Worm (Caenorhabditis elegans) whole organism, midembryonic: ENCODE results near the gene larp-1.
"Not testable (repeated sequence)": the region's sequence is repeated elsewhere in the genome, so short reads cannot be mapped to it uniquely, and the experiment has no call there.

Source experiments
- T22C8.4 ChIP-seq: fragments of 200-800 bp; sonication (Bioruptor generic); IDR thresholded peaks from 2 replicates; pipeline ENCODE4 v1.3.6; 2022; ENCODE audit warnings: missing genetic modification characterization, missing compliant biosample characterization
- cog-1 ChIP-seq: sonication (generic microtip); optimal IDR thresholded peaks from 2 replicates; lab custom pipeline; 2016; ENCODE audit warnings: missing genetic modification characterization, missing compliant biosample characterization
- flt-1 ChIP-seq: fragments of 200-800 bp; sonication (Bioruptor generic); IDR thresholded peaks from 2 replicates; pipeline ENCODE4 v1.3.6; 2022; ENCODE audit warnings: missing genetic modification characterization, missing compliant biosample characterization
- klf-2 ChIP-seq: fragments of 200-800 bp; sonication (Bioruptor generic); conservative IDR thresholded peaks from 2 replicates; pipeline ENCODE4 v1.3.6; 2022; ENCODE audit warnings: missing genetic modification reagents, missing genetic modification characterization, missing compliant biosample characterization
- med-1 ChIP-seq: sonication (generic microtip); optimal IDR thresholded peaks from 2 replicates; lab custom pipeline; 2017; ENCODE audit warnings: missing genetic modification characterization, mild to moderate bottlenecking, missing compliant biosample characterization, antibody characterized with exemption, missing genetic modification reagents; ENCODE audit not compliant: insufficient read depth
- ref-1 ChIP-seq: fragments of 200-800 bp; sonication (Bioruptor generic); conservative IDR thresholded peaks from 2 replicates; pipeline ENCODE4 v1.3.6; 2022; ENCODE audit warnings: missing genetic modification reagents, missing genetic modification characterization, missing compliant biosample characterization
- tab-1 ChIP-seq: fragments of 200-800 bp; sonication (Bioruptor generic); IDR thresholded peaks from 2 replicates; pipeline ENCODE4 v1.3.6; 2022; ENCODE audit warnings: missing genetic modification characterization, missing compliant biosample characterization
- ztf-23 ChIP-seq: fragments of 200-800 bp; sonication (Bioruptor generic); IDR thresholded peaks from 2 replicates; pipeline ENCODE4 v1.3.6; 2022; ENCODE audit warnings: missing genetic modification reagents, missing genetic modification characterization, missing compliant biosample characterization
- ztf-29 ChIP-seq: fragments of 200-800 bp; sonication (Bioruptor generic); IDR thresholded peaks from 2 replicates; pipeline ENCODE4 v1.3.6; 2022; ENCODE audit warnings: missing genetic modification reagents, missing genetic modification characterization, missing compliant biosample characterization

Gene larp-1

DNA sequence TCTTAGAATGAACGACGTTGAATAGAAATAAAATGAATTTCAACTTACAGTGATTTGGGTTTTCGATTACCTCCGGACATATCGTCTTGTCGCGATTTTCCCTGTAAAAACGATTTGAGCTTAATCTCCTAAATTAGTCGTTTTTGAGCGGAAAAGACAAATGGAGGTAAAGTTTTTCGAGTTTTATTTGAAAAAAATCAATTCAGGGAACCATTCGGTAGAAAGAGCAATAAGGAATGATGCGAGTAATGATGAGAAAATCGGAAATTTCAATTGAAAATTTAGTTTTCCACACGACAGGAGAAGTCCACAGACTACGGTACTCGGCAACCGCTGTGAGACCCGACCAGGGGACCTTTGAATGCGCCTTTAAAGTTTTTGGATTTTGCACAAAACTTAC lies 15.2 kb downstream of the larp-1 start, which contains the start of gene R144.10:
R144.10 (minus strand) TSS at position 101 of the 400 bp plus-strand sequence.
- TF ChIP-seq ztf-29 (GFP tag; lab: Robert Waterston, UW) (no peak), tab-1 (GFP tag; lab: Robert Waterston, UW) (no peak), cog-1 (no peak), ztf-23 (GFP tag; lab: Robert Waterston, UW) (no peak), T22C8.4 (GFP tag; lab: Robert Waterston, UW) (no peak), ref-1 (GFP tag; lab: Robert Waterston, UW) (no peak), flt-1 (GFP tag; lab: Robert Waterston, UW) (no peak), klf-2 (GFP tag; lab: Robert Waterston, UW) (no peak), med-1 (no peak)

DNA sequence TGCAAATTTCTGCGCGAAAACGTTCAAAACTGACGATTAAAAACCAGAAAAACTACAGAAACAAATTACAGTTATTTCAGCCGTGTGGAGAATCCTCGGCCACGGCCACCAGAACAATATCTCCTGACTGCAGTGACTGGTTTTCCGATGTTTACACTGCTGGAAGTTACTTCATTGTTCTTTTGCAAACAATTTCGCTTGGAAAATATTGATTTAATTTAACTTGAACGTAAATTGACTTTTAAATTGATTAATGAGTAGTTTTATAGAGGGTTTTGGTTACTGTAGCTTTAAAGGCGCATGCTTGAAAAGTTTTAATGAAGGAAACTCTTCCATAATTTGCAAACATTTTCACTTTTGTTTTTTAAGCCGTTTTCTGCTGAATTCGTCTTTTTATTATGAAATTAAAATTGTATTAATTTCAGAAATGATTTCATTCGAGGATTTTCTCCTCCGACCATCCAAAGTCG lies 18.5 kb downstream of the larp-1 start, which contains the start of gene smcr-8:
smcr-8 (plus strand) TSS at position 420 of the 470 bp plus-strand sequence.
- no peak for TF ChIP-seq flt-1 (GFP tag; lab: Robert Waterston, UW)
- TF ChIP-seq cog-1 = no peak
- no peak for TF ChIP-seq ztf-23 (GFP tag; lab: Robert Waterston, UW)
- no peak for TF ChIP-seq tab-1 (GFP tag; lab: Robert Waterston, UW)
- TF ChIP-seq med-1 = no peak
- TF ChIP-seq ztf-29 (GFP tag; lab: Robert Waterston, UW) = no peak
- no peak for TF ChIP-seq ref-1 (GFP tag; lab: Robert Waterston, UW)
- TF ChIP-seq T22C8.4 (GFP tag; lab: Robert Waterston, UW) = no peak
- TF ChIP-seq klf-2 (GFP tag; lab: Robert Waterston, UW) = no peak

DNA sequence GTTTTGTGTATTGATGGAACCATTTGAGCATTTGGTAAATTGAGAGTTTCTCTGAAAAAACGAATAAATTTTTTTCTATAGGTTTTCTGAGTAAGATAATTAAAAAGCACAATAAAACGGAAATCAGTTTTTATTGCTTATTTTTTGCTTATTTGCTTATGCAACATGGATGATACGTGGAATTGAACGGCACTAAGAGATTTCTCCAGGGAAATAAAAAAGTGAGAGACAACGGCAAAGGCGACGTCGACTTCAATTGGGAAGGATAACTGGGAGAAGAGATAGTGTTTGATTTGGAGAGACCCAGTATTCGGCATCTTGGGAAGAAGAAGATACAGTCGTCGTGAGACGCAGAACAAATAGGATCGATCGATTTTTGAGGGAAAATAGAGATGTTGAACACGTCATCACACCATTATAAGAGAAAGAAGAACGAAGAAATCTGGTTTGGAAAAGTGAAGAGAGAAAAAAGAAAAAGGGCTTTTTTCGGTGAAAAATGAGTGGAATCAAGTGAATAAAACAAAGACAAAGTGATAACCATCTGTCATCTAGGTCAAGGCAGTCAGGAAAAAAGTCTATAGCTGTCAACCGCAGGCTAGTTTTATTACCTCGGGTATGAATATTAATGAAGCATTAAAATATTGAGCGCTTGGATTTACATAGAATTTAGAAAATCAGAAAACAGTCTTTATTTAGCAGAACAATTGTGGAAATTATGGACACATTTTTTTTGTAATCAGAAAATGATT lies 19.2 kb downstream of the larp-1 start, which contains the start of gene tmem-131:
tmem-131 (minus strand) TSS at position 51 of the 749 bp plus-strand sequence.
- TF ChIP-seq flt-1 (GFP tag; lab: Robert Waterston, UW) = no peak
- no peak for TF ChIP-seq tab-1 (GFP tag; lab: Robert Waterston, UW)
- TF ChIP-seq T22C8.4 (GFP tag; lab: Robert Waterston, UW) = peak; percentile 57; the same call in 1 of the 2 replicates

DNA sequence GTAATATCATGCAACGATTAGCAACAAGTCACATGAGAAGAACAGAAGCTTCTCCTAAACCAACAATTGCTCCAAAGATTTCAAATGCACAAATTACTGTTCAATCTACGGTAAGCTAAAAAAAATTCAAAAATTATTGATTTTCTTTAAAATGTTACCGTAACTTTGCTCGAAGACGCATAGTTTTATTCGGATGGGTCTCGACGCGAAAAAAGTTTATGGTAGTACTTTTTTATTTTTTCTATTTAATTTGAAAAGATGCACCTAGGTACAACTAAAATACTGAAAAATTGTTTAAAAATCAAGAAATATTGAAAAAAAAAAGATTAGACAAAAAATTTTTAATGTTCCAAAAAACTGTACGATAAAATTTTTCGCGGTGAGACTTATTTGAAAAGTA lies 29.8 kb downstream of the larp-1 start:
- no peak for TF ChIP-seq ztf-23 (GFP tag; lab: Robert Waterston, UW)
- no peak for TF ChIP-seq klf-2 (GFP tag; lab: Robert Waterston, UW)
- no peak for TF ChIP-seq ztf-29 (GFP tag; lab: Robert Waterston, UW)

DNA sequence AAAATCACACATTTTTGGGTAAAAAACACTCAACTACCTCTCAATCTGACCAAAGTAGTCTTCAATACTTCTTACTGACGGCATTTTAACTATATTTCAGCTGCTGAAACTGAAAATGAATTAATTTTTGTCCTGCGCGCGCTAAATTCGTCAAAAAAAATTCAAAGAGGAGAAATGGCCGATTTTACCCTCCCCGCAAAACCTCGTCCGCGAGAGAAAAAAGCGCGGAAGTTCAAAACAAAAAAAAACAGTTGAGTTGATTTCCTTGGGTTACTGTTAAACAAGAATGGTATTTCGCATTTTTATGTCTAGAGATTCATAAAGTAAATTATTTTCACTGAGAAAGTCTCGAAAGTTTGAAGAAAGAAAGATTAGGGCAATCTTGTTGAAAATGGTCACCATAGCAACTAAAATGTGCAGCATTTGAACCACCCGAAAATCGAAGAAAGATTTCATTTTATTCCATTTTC lies 30.6 kb downstream of the larp-1 start, which contains the start of the genes C27F2.10 and wdr-60:
C27F2.10 (minus strand) TSS at position 109 of the 470 bp plus-strand sequence.
wdr-60 (plus strand) TSS at position 420 of the 470 bp plus-strand sequence.
- no peak for TF ChIP-seq med-1
- no peak for TF ChIP-seq ztf-29 (GFP tag; lab: Robert Waterston, UW)
- TF ChIP-seq klf-2 (GFP tag; lab: Robert Waterston, UW) = no peak
- TF ChIP-seq tab-1 (GFP tag; lab: Robert Waterston, UW) = no peak
- 0 out of 2 replicates have a peak, but pooled peaks have one; percentile 42 for TF ChIP-seq flt-1 (GFP tag; lab: Robert Waterston, UW)
- no peak for TF ChIP-seq T22C8.4 (GFP tag; lab: Robert Waterston, UW)
- TF ChIP-seq ref-1 (GFP tag; lab: Robert Waterston, UW) = no peak
- no peak for TF ChIP-seq ztf-23 (GFP tag; lab: Robert Waterston, UW)

DNA sequence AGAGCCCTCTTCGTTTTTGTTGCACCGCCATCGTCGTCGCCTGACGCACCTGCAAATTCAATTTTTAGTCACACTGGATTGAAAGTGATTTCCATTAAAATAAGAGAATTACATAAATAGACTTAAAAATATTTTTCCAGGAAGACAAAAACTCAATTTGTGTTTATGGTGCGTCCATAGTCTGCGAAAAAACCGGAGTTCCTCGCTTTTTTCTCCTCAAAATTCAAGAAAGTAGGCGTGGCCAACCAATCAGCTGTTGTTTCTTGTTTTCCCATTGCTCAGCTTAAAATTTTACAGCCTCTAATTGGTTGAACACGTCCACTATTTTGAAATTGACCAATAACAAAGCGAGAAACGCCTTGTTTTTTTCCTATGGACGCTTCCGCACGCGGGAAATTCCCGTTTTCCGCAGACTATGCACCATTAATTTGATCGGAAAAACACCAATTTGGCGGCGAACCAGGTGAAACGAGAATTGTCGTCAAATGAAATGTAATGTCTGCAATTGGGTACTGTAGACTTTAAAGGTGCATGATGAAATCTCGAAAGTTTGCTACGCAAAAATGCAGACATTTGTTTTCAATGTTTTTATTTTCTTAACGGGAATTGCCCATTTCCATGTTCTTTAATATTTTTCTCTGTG lies 32.9 kb downstream of the larp-1 start, which contains the start of gene C27F2.7:
C27F2.7 (minus strand) TSS at position 51 of the 643 bp plus-strand sequence.
- TF ChIP-seq flt-1 (GFP tag; lab: Robert Waterston, UW) (no peak), cog-1 (no peak), T22C8.4 (GFP tag; lab: Robert Waterston, UW) (no peak), klf-2 (GFP tag; lab: Robert Waterston, UW) (no peak)

DNA sequence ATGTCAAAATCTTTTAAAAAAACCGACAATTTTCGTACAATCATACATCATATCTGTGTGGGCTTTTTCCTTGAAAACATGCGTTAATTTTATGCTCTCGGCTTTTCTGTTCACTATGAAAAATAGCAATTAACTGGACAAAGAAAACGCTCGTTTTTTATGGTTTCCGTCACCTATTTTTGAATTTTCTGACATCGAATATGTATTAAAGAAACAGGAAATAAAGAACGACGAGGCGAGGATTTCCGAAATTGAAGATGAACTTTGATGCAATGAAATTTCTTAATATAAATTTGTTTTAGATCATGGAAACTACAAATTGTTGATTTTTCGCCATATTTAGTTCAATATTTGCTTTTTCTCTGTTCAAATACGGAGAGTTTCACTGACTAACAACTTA lies 33.5 kb downstream of the larp-1 start:
- TF ChIP-seq klf-2 (GFP tag; lab: Robert Waterston, UW) = no peak
- TF ChIP-seq ztf-23 (GFP tag; lab: Robert Waterston, UW) = no peak
- TF ChIP-seq med-1 = no peak
- no peak for TF ChIP-seq cog-1
- TF ChIP-seq tab-1 (GFP tag; lab: Robert Waterston, UW) = no peak
- TF ChIP-seq T22C8.4 (GFP tag; lab: Robert Waterston, UW) = no peak
- TF ChIP-seq ref-1 (GFP tag; lab: Robert Waterston, UW) = no peak
- TF ChIP-seq ztf-29 (GFP tag; lab: Robert Waterston, UW) = no peak
- no peak for TF ChIP-seq flt-1 (GFP tag; lab: Robert Waterston, UW)

DNA sequence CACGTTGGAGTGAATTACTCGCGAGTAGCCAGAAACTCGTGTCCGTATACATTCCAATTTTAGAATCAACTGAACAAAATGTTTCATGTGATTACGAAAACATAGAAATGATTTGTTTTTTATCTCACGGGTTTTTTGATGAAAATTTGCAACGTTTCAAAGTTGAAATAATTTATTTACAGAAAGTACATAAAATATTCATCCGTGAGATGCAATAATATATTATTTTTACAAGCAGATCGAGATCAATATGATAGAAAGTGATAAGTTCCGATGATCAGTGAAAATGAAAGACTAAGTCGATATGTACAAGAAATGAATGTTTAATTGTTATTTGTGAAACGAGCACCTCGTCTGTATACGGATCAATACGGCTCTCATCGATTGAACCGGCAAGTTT lies 37.1 kb downstream of the larp-1 start, which contains the start of gene C27F2.6:
C27F2.6 (minus strand) TSS at position 101 of the 400 bp plus-strand sequence.
- TF ChIP-seq ztf-23 (GFP tag; lab: Robert Waterston, UW); ztf-29 (GFP tag; lab: Robert Waterston, UW); med-1: not testable (repeated sequence)

DNA sequence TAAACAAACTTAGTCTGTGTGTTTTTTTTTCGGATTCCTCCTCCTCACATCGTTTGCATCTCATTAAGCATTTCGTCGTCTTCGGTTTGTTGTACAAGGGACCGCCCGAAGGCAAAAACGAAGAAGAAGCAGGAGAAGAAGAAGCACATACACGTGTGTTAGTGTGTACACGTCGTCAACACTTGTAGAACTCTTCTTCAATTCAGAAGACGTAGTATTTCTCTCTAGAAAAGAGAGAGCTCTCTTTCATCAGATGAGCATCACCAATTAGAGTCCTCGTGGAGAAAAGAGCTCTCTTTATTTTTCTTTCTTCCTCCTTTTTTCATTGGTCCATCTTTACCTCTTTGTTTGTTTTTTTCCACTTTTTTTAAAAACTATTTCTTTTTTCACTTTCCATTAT lies 49.3 kb downstream of the larp-1 start:
- TF ChIP-seq ref-1 (GFP tag; lab: Robert Waterston, UW) (no peak), klf-2 (GFP tag; lab: Robert Waterston, UW) (no peak), flt-1 (GFP tag; lab: Robert Waterston, UW) (no peak), cog-1 (no peak), T22C8.4 (GFP tag; lab: Robert Waterston, UW) (no peak), med-1 (no peak), tab-1 (GFP tag; lab: Robert Waterston, UW) (no peak), ztf-23 (GFP tag; lab: Robert Waterston, UW) (no peak), ztf-29 (GFP tag; lab: Robert Waterston, UW) (no peak)
